Fruit fly (Drosophila melanogaster) whole organism, wandering third instar larva: ENCODE results near the gene Ir25a.

ENCODE experiments used
- Abd-B ChIP-seq: fragments of >200 bp; optimal IDR thresholded peaks from 2 replicates; lab custom pipeline; 2017; ENCODE audit warnings: missing biosample characterization, missing genetic modification characterization
- CG32264 ChIP-seq: fragments of 200-800 bp; sonication (Bioruptor generic); optimal IDR thresholded peaks from 2 replicates; lab custom pipeline; 2016; ENCODE audit warnings: missing biosample characterization, missing genetic modification characterization
- CG9705 ChIP-seq: fragments of 200-800 bp; sonication (Bioruptor generic); optimal IDR thresholded peaks from 2 replicates; lab custom pipeline; 2018; ENCODE audit warnings: missing biosample characterization, mild to moderate bottlenecking, missing genetic modification characterization
- CrebA ChIP-seq: fragments of 200-800 bp; sonication (Bioruptor generic); optimal IDR thresholded peaks from 2 replicates; lab custom pipeline; 2016; ENCODE audit warnings: missing biosample characterization, mild to moderate bottlenecking, missing genetic modification characterization, borderline replicate concordance
- Dfd ChIP-seq: fragments of >200 bp; optimal IDR thresholded peaks from 2 replicates; lab custom pipeline; 2017; ENCODE audit warnings: missing biosample characterization, missing genetic modification characterization
- Dif ChIP-seq: fragments of 200-275, 200-300 bp; sonication (Bioruptor generic); optimal IDR thresholded peaks from 2 replicates; lab custom pipeline; 2018; ENCODE audit warnings: missing biosample characterization, missing genetic modification characterization; ENCODE audit not compliant: partially characterized antibody
- GATAd ChIP-seq: sonication (Bioruptor generic); optimal IDR thresholded peaks from 2 replicates; lab custom pipeline; 2016; ENCODE audit warnings: missing biosample characterization, missing genetic modification characterization
- HLH106 ChIP-seq: fragments of 200-800 bp; optimal IDR thresholded peaks from 3 replicates; lab custom pipeline; 2019; ENCODE audit warnings: missing biosample characterization, mild to moderate bottlenecking, missing genetic modification characterization, moderate library complexity
- Hnf4 ChIP-seq: fragments of 200-800 bp; sonication (Bioruptor generic); optimal IDR thresholded peaks from 2 replicates; lab custom pipeline; 2016; ENCODE audit warnings: missing biosample characterization, mild to moderate bottlenecking, missing genetic modification characterization
- Hr78 ChIP-seq: fragments of >200 bp; optimal IDR thresholded peaks from 2 replicates; lab custom pipeline; 2017; ENCODE audit warnings: missing biosample characterization, missing genetic modification characterization
- Hr83 ChIP-seq: fragments of 200-300 bp; sonication (Bioruptor generic); optimal IDR thresholded peaks from 2 replicates; lab custom pipeline; 2016; ENCODE audit warnings: missing biosample characterization, mild to moderate bottlenecking, missing genetic modification characterization, moderate library complexity; ENCODE audit not compliant: poor library complexity, severe bottlenecking
- Jra ChIP-seq: sonication (Bioruptor generic); optimal IDR thresholded peaks from 2 replicates; lab custom pipeline; 2016; ENCODE audit warnings: missing biosample characterization, missing genetic modification characterization
- Mio ChIP-seq: sonication (Bioruptor generic); optimal IDR thresholded peaks from 2 replicates; lab custom pipeline; 2016; ENCODE audit warnings: missing biosample characterization, missing genetic modification characterization
- Myc ChIP-seq: fragments of >200 bp; optimal IDR thresholded peaks from 2 replicates; lab custom pipeline; 2017
- N ChIP-seq: fragments of >200 bp; optimal IDR thresholded peaks from 2 replicates; lab custom pipeline; 2018; ENCODE audit warnings: missing biosample characterization, missing external identifiers, missing genetic modification characterization
- OdsH ChIP-seq: fragments of 200-800 bp; sonication (Bioruptor generic); optimal IDR thresholded peaks from 2 replicates; lab custom pipeline; 2016; ENCODE audit warnings: missing biosample characterization, mild to moderate bottlenecking, missing genetic modification characterization
- Rel ChIP-seq, 2 experiments: fragments of 200-800 bp; sonication (Bioruptor generic) in 1 of 2; optimal IDR thresholded peaks; 2 replicates in 1 of 2; 3 replicates in 1 of 2; lab custom pipeline; 2016 to 2019; ENCODE audit warnings: mild to moderate bottlenecking in 2 of 2, missing biosample characterization in 2 of 2, missing genetic modification characterization in 2 of 2, moderate library complexity in 1 of 2
- Sp1 ChIP-seq: fragments of 200-800 bp; sonication (Bioruptor generic); optimal IDR thresholded peaks from 3 replicates; lab custom pipeline; 2019; ENCODE audit warnings: missing biosample characterization, mild to moderate bottlenecking, missing genetic modification characterization, moderate library complexity
- Vsx2 ChIP-seq: fragments of 200-300, 225-300 bp; sonication (Bioruptor generic); optimal IDR thresholded peaks from 2 replicates; lab custom pipeline; 2018; ENCODE audit warnings: missing biosample characterization, missing genetic modification characterization; ENCODE audit not compliant: partially characterized antibody
- br ChIP-seq: fragments of 200-800 bp; sonication (Bioruptor generic); optimal IDR thresholded peaks from 2 replicates; lab custom pipeline; 2016; ENCODE audit warnings: missing biosample characterization, missing genetic modification characterization
- brk ChIP-seq: fragments of 200-800 bp; sonication (Bioruptor generic); optimal IDR thresholded peaks from 2 replicates; lab custom pipeline; 2016; ENCODE audit warnings: missing biosample characterization, mild to moderate bottlenecking, missing genetic modification characterization
- dl ChIP-seq, 2 experiments: fragments of 175-275, 200-275 bp in 1 of 2; fragments of 200-275 bp in 1 of 2; sonication (Bioruptor generic); optimal IDR thresholded peaks; lab custom pipeline; 2018; ENCODE audit warnings: mild to moderate bottlenecking in 2 of 2, missing biosample characterization in 2 of 2, missing genetic modification characterization in 2 of 2, moderate library complexity in 2 of 2; ENCODE audit not compliant: partially characterized antibody in 2 of 2, insufficient read depth in 1 of 2
- dmrt93B ChIP-seq: fragments of 200-800 bp; sonication (Bioruptor generic); optimal IDR thresholded peaks from 2 replicates; lab custom pipeline; 2018; ENCODE audit warnings: missing biosample characterization, mild to moderate bottlenecking, missing genetic modification characterization
- dsf ChIP-seq: sonication (Bioruptor generic); optimal IDR thresholded peaks from 2 replicates; lab custom pipeline; 2016; ENCODE audit warnings: missing biosample characterization, missing genetic modification characterization, borderline replicate concordance
- ey ChIP-seq: fragments of 200-800 bp; sonication (Bioruptor generic); optimal IDR thresholded peaks from 2 replicates; lab custom pipeline; 2016; ENCODE audit warnings: missing biosample characterization, missing genetic modification characterization
- foxo ChIP-seq, 2 experiments: fragments of 200-800 bp; sonication (Bioruptor generic); optimal IDR thresholded peaks; 2 replicates in 1 of 2; 3 replicates in 1 of 2; lab custom pipeline; 2016 to 2017; ENCODE audit warnings: missing biosample characterization in 2 of 2, missing genetic modification characterization in 2 of 2
- fru ChIP-seq: fragments of 200-800 bp; sonication (Bioruptor generic); optimal IDR thresholded peaks from 3 replicates; lab custom pipeline; 2016; ENCODE audit warnings: missing biosample characterization, mild to moderate bottlenecking, missing genetic modification characterization
- h ChIP-seq: fragments of 200-800 bp; sonication (Bioruptor generic); optimal IDR thresholded peaks from 3 replicates; lab custom pipeline; 2016; ENCODE audit warnings: missing biosample characterization, mild to moderate bottlenecking, missing genetic modification characterization
- jim ChIP-seq: fragments of 175-275, 200-325 bp; sonication (Bioruptor generic); optimal IDR thresholded peaks from 2 replicates; lab custom pipeline; 2016; ENCODE audit warnings: missing biosample characterization, mild to moderate bottlenecking, missing genetic modification characterization
- lola ChIP-seq: fragments of >200 bp; optimal IDR thresholded peaks from 2 replicates; lab custom pipeline; 2017; ENCODE audit warnings: missing biosample characterization, missing genetic modification characterization
- pan ChIP-seq: fragments of >200 bp; optimal IDR thresholded peaks from 2 replicates; lab custom pipeline; 2017
- psq ChIP-seq: fragments of 200-800 bp; sonication (Bioruptor generic); optimal IDR thresholded peaks from 3 replicates; lab custom pipeline; 2017; ENCODE audit warnings: missing biosample characterization, mild to moderate bottlenecking, missing genetic modification characterization, moderate library complexity
- rgr ChIP-seq: fragments of 200-800 bp; sonication (Bioruptor generic); optimal IDR thresholded peaks from 3 replicates; lab custom pipeline; 2016; ENCODE audit warnings: missing biosample characterization, mild to moderate bottlenecking, missing genetic modification characterization
- sage ChIP-seq: fragments of 200-800 bp; sonication (Bioruptor generic); optimal IDR thresholded peaks from 2 replicates; lab custom pipeline; 2016; ENCODE audit warnings: missing biosample characterization, mild to moderate bottlenecking, missing genetic modification characterization
- sv ChIP-seq: fragments of 200-800 bp; sonication (Bioruptor generic); optimal IDR thresholded peaks from 3 replicates; lab custom pipeline; 2016; ENCODE audit warnings: missing biosample characterization, missing genetic modification characterization
- tai ChIP-seq: sonication (Bioruptor generic); optimal IDR thresholded peaks from 2 replicates; lab custom pipeline; 2016; ENCODE audit warnings: missing biosample characterization, missing genetic modification characterization
- usp ChIP-seq: fragments of >200 bp; optimal IDR thresholded peaks from 2 replicates; lab custom pipeline; 2017; ENCODE audit warnings: missing biosample characterization, missing genetic modification characterization
- woc ChIP-seq: sonication (Bioruptor generic); optimal IDR thresholded peaks from 2 replicates; lab custom pipeline; 2016; ENCODE audit warnings: missing biosample characterization, mild to moderate bottlenecking, missing genetic modification characterization

Ir25a gene

DNA sequence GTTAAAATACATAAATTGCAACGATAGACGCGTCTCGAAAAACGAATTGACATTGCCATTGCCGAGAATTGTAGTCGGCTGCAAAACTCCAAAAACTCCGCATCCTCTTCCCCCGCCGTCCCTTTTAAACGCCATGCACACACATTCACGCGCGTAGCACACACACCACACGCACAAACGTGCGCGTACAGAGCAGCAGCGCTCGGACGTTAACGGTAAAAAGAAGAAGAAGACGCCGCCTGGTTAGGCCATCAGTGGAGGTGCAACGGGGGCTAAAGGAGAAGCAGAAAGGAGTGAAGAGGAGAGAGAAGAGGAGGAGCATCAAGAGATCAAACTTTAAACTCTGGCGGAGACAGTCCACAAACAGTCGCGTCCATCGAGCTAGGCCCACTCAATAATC, 12.8 kb downstream of the Ir25a start:
- TF ChIP-seq rgr (GFP tag; lab: Kevin White, UChicago) = no peak
- TF ChIP-seq dmrt93B = no peak
- no peak for TF ChIP-seq Myc (lab: Kevin White, UChicago)
- TF ChIP-seq Vsx2 (GFP tag; lab: Kevin White, UChicago) = no peak
- TF ChIP-seq sv (GFP tag; lab: Kevin White, UChicago) = no peak
- no peak for TF ChIP-seq OdsH (GFP tag; lab: Kevin White, UChicago)
- no peak for TF ChIP-seq sage
- no peak for TF ChIP-seq Abd-B
- no peak for TF ChIP-seq Dfd
- TF ChIP-seq CG32264 = no peak
- no peak for TF ChIP-seq Mio
- no peak for TF ChIP-seq N (GFP tag; lab: Kevin White, UChicago)
- TF ChIP-seq dl (GFP tag; optimal IDR thresholded peaks at IDR 0.05; lab: Kevin White, UChicago; ENCODE audit: insufficient read depth in 1 of 2, partially characterized antibody in 2 of 2) = no peak
- TF ChIP-seq HLH106 (tag; lab: Kevin White, UChicago) = no peak
- TF ChIP-seq Hr78 (GFP tag; lab: Kevin White, UChicago) = no peak
- TF ChIP-seq Jra (GFP tag; lab: Kevin White, UChicago) = no peak
- no peak for TF ChIP-seq usp (GFP tag; lab: Kevin White, UChicago)
- TF ChIP-seq fru (GFP tag; lab: Kevin White, UChicago) = no peak
- no peak for TF ChIP-seq tai (GFP tag; lab: Kevin White, UChicago)
- TF ChIP-seq, all 38 proteins: peak for 0

DNA sequence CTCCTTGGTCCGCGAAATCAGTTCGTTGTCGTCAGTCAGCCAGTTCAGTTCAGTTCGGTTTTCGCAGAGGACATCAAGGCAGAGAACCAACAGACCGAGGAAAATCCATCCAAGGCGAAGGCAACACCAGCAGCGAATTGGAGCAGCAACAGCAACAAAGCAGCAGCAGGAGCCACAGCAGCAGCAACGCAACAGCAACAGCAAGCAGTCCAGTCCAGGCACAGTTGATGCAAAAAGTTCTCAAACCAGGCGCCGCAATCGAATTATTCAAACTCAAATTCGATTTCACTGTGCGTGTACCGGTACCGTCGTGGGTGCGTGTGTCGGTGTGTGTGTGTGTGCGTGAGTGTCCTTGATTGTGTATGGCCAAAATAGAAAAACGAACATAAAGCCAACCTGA, 13.3 kb downstream of the Ir25a start, which contains the start of gene CG15628:
CG15628 (plus strand) TSS at position 18 of the 400 bp plus-strand sequence.
- TF ChIP-seq Hr83 (GFP tag; lab: Kevin White, UChicago) = peak; percentile 42
- TF ChIP-seq h = no peak
- peak; percentile 65 for TF ChIP-seq Dfd

DNA sequence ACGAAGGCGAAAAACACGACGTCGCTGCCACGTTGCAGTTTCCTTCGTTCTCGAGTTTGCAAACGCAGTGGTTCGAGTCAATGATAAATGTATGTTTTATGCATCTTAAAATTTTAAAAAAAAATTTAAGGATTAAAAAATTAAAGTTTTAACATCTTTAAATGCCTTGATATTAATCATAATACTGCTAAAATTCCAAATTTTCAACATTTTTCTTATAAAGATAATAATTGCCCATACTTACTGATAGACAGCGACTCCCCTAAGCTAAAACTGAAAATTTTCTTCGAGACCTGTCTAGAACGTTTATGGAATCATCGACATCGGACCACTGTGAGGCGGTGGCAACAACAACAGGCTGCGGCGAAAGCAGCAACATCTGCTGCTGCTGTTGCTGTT, 13.8 kb downstream of the Ir25a start:
- TF ChIP-seq psq (GFP tag; lab: Kevin White, UChicago) = peak; percentile 59
- peak; percentile 77 for TF ChIP-seq sv (GFP tag; lab: Kevin White, UChicago)
- peak; percentile 82 for TF ChIP-seq HLH106 (tag; lab: Kevin White, UChicago)
- TF ChIP-seq woc (GFP tag; lab: Kevin White, UChicago) = peak; percentile 75
- no peak for TF ChIP-seq sage
- no peak for TF ChIP-seq N (GFP tag; lab: Kevin White, UChicago)
- no peak for TF ChIP-seq Dif
- peak; percentile 47 for TF ChIP-seq ey (GFP tag; lab: Kevin White, UChicago)
- no peak for TF ChIP-seq dl (GFP tag; optimal IDR thresholded peaks at IDR 0.05; lab: Kevin White, UChicago; ENCODE audit: insufficient read depth in 1 of 2, partially characterized antibody in 2 of 2)
- TF ChIP-seq CrebA (GFP tag; lab: Kevin White, UChicago) = peak; percentile 67
- TF ChIP-seq brk (GFP tag; lab: Kevin White, UChicago) = no peak
- TF ChIP-seq Hr83 (GFP tag; lab: Kevin White, UChicago) = no peak
- peak; percentile 76 for TF ChIP-seq fru (GFP tag; lab: Kevin White, UChicago)
- TF ChIP-seq lola = no peak
- TF ChIP-seq Jra (GFP tag; lab: Kevin White, UChicago) = no peak
- no peak for TF ChIP-seq Myc (lab: Kevin White, UChicago)
- no peak for TF ChIP-seq Hr78 (GFP tag; lab: Kevin White, UChicago)
- peak; percentile 10 for TF ChIP-seq Hnf4 (GFP tag; lab: Kevin White, UChicago)
- TF ChIP-seq GATAd (GFP tag; lab: Kevin White, UChicago) = no peak
- TF ChIP-seq CG32264 = no peak
- TF ChIP-seq dmrt93B = peak; percentile 50
- TF ChIP-seq CG9705 (GFP tag; lab: Kevin White, UChicago) = peak; percentile 38
- TF ChIP-seq h = peak; percentile 73
- no peak for TF ChIP-seq Mio
- TF ChIP-seq Abd-B = no peak
- TF ChIP-seq foxo (GFP tag; optimal IDR thresholded peaks at IDR 0.05; lab: Kevin White, UChicago) = peak in 1 of 2 experiments; percentile 57
- no peak for TF ChIP-seq Rel (GFP tag; optimal IDR thresholded peaks at IDR 0.05; lab: Kevin White, UChicago)
- peak; percentile 26 for TF ChIP-seq Rel (tag; optimal IDR thresholded peaks at IDR 0.05; lab: Kevin White, UChicago)
- TF ChIP-seq usp (GFP tag; lab: Kevin White, UChicago) = no peak
- no peak for TF ChIP-seq jim (GFP tag; lab: Kevin White, UChicago)
- TF ChIP-seq tai (GFP tag; lab: Kevin White, UChicago) = peak; percentile 39
- TF ChIP-seq rgr (GFP tag; lab: Kevin White, UChicago) = peak; percentile 52
- no peak for TF ChIP-seq pan (lab: Kevin White, UChicago)
- no peak for TF ChIP-seq Dfd
- TF ChIP-seq dsf = no peak
- no peak for TF ChIP-seq Vsx2 (GFP tag; lab: Kevin White, UChicago)
- TF ChIP-seq OdsH (GFP tag; lab: Kevin White, UChicago) = no peak
- peak; percentile 45 for TF ChIP-seq br (GFP tag; lab: Kevin White, UChicago)
- peak; percentile 66 for TF ChIP-seq Sp1 (GFP tag; lab: Kevin White, UChicago)
